Worm (Caenorhabditis elegans) whole organism, L2 larva: ENCODE data around the gene F58E6.6.
A peak's percentile ranks its signal among the peaks of the same experiment; 100 is the strongest.

Experiments used
- C34F6.9 ChIP-seq: fragments of 150-350 bp; optimal IDR thresholded peaks from 2 replicates; lab custom pipeline; 2014; ENCODE audit warnings: missing biosample characterization, missing genetic modification characterization
- F13H6.1 ChIP-seq: sonication (generic microtip); optimal IDR thresholded peaks from 2 replicates; lab custom pipeline; 2016; ENCODE audit warnings: missing genetic modification characterization, missing compliant biosample characterization
- aly-2 ChIP-seq: fragments of 150-350 bp; optimal IDR thresholded peaks from 2 replicates; lab custom pipeline; 2014; ENCODE audit warnings: missing biosample characterization, missing genetic modification characterization
- blmp-1 ChIP-seq: sonication (generic microtip); optimal IDR thresholded peaks from 2 replicates; lab custom pipeline; 2017; ENCODE audit warnings: missing genetic modification characterization, mild to moderate bottlenecking, missing compliant biosample characterization, antibody characterized with exemption, moderate library complexity; ENCODE audit not compliant: insufficient read depth
- ceh-16 ChIP-seq: fragments of 150-350 bp; optimal IDR thresholded peaks from 2 replicates; lab custom pipeline; 2014; ENCODE audit warnings: missing biosample characterization, missing genetic modification characterization
- ceh-82 ChIP-seq: fragments of 150-350 bp; optimal IDR thresholded peaks from 2 replicates; lab custom pipeline; 2014; ENCODE audit warnings: missing biosample characterization, missing genetic modification characterization
- crh-2 ChIP-seq: sonication (generic microtip); optimal IDR thresholded peaks from 2 replicates; lab custom pipeline; 2017; ENCODE audit warnings: missing biosample characterization, missing genetic modification characterization
- egl-27 ChIP-seq: sonication (generic microtip); optimal IDR thresholded peaks from 3 replicates; lab custom pipeline; 2017; ENCODE audit warnings: missing biosample characterization, missing genetic modification reagents, missing genetic modification characterization
- elt-1 ChIP-seq: fragments of 150-350 bp; optimal IDR thresholded peaks from 2 replicates; lab custom pipeline; 2014; ENCODE audit warnings: missing biosample characterization, missing genetic modification characterization
- fos-1 ChIP-seq: fragments of 150-350 bp; optimal IDR thresholded peaks from 2 replicates; lab custom pipeline; 2014; ENCODE audit warnings: missing biosample characterization, missing genetic modification characterization
- lin-13 ChIP-seq: fragments of 150-350 bp; optimal IDR thresholded peaks from 2 replicates; lab custom pipeline; 2014; ENCODE audit warnings: missing biosample characterization, missing genetic modification reagents, missing genetic modification characterization
- lin-39 ChIP-seq: fragments of 150-350 bp; optimal IDR thresholded peaks from 2 replicates; lab custom pipeline; 2014; ENCODE audit warnings: missing biosample characterization, missing genetic modification reagents, missing genetic modification characterization
- lsy-2 ChIP-seq, 2 experiments: fragments of 150-350 bp in 1 of 2; sonication (generic microtip) in 1 of 2; optimal IDR thresholded peaks; 2 replicates each; lab custom pipeline; 2014 to 2017; ENCODE audit warnings: missing biosample characterization in 2 of 2, missing genetic modification characterization in 2 of 2
- nhr-10 ChIP-seq: sonication (generic microtip); optimal IDR thresholded peaks from 2 replicates; lab custom pipeline; 2017; ENCODE audit warnings: missing biosample characterization, missing genetic modification characterization
- nhr-11 ChIP-seq: fragments of 150-350 bp; optimal IDR thresholded peaks from 2 replicates; lab custom pipeline; 2014; ENCODE audit warnings: missing biosample characterization, missing genetic modification characterization
- nhr-12 ChIP-seq: fragments of 150-350 bp; optimal IDR thresholded peaks from 2 replicates; lab custom pipeline; 2014; ENCODE audit warnings: missing biosample characterization, missing genetic modification characterization
- nhr-23 ChIP-seq: fragments of 150-350 bp; optimal IDR thresholded peaks from 2 replicates; lab custom pipeline; 2014; ENCODE audit warnings: missing biosample characterization, missing genetic modification reagents, missing genetic modification characterization
- nhr-237 ChIP-seq: fragments of 150-350 bp; optimal IDR thresholded peaks from 2 replicates; lab custom pipeline; 2014; ENCODE audit warnings: missing biosample characterization, missing genetic modification characterization
- nhr-25 ChIP-seq: fragments of 150-350 bp; sonication (generic microtip); optimal IDR thresholded peaks from 3 replicates; lab custom pipeline; 2014; ENCODE audit warnings: missing biosample characterization, missing genetic modification characterization
- nhr-6 ChIP-seq: fragments of 150-350 bp; optimal IDR thresholded peaks from 2 replicates; lab custom pipeline; 2014; ENCODE audit warnings: missing biosample characterization, missing genetic modification characterization
- peb-1 ChIP-seq: fragments of 150-350 bp; optimal IDR thresholded peaks from 2 replicates; lab custom pipeline; 2014; ENCODE audit warnings: missing biosample characterization, missing genetic modification characterization
- sem-4 ChIP-seq: fragments of 150-350 bp; optimal IDR thresholded peaks from 2 replicates; lab custom pipeline; 2014; ENCODE audit warnings: missing biosample characterization, missing genetic modification reagents, missing genetic modification characterization
- skn-1 ChIP-seq: sonication (generic microtip); optimal IDR thresholded peaks from 2 replicates; lab custom pipeline; 2017; ENCODE audit warnings: missing biosample characterization, missing genetic modification characterization
- sma-3 ChIP-seq: sonication (generic microtip); optimal IDR thresholded peaks from 2 replicates; lab custom pipeline; 2016; ENCODE audit warnings: missing genetic modification reagents, missing genetic modification characterization, missing compliant biosample characterization
- sma-9 ChIP-seq, 2 experiments: fragments of 150-350 bp in 1 of 2; sonication (generic microtip) in 1 of 2; optimal IDR thresholded peaks; 2 replicates each; lab custom pipeline; 2014 to 2016; ENCODE audit warnings: missing genetic modification characterization in 2 of 2, mild to moderate bottlenecking in 1 of 2, missing biosample characterization in 1 of 2, missing compliant biosample characterization in 1 of 2, missing genetic modification reagents in 1 of 2, moderate library complexity in 1 of 2
- snpc-4 ChIP-seq: fragments of 150-350 bp; optimal IDR thresholded peaks from 2 replicates; lab custom pipeline; 2014; ENCODE audit warnings: missing biosample characterization, missing genetic modification characterization
- unc-39 ChIP-seq: fragments of 150-350 bp; optimal IDR thresholded peaks from 2 replicates; lab custom pipeline; 2014; ENCODE audit warnings: missing biosample characterization, missing genetic modification characterization
- unc-62 ChIP-seq: fragments of 150-350 bp; optimal IDR thresholded peaks from 2 replicates; lab custom pipeline; 2014; ENCODE audit warnings: missing biosample characterization, missing genetic modification reagents, missing genetic modification characterization
- zag-1 ChIP-seq: fragments of 150-350 bp; optimal IDR thresholded peaks from 2 replicates; lab custom pipeline; 2014; ENCODE audit warnings: missing biosample characterization, missing genetic modification characterization
- ztf-11 ChIP-seq: sonication (generic microtip); optimal IDR thresholded peaks from 2 replicates; lab custom pipeline; 2017; ENCODE audit warnings: missing biosample characterization, missing genetic modification characterization
- ztf-4 ChIP-seq: fragments of 150-350 bp; optimal IDR thresholded peaks from 2 replicates; lab custom pipeline; 2014; ENCODE audit warnings: missing biosample characterization, missing genetic modification characterization

F58E6.6 gene

DNA sequence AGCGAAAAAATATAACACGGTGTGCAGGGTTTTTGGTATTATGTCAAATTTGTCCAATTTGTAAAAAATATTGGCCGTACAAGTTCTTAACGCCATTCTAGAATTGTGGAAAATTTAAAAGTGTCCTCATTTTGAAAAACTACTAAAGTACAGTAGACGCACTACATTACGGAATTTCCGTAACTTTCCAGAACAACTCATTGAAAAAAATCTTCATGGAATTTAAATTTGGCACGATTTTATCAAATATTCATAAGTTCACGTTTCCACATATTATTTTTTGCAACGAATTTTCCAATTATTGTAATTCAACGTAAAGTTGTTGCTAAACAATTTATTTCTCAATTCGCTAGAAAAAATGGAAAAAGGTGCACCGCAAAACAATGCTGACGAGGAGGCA is 37.9 kb downstream of the F58E6.6 start, which contains the start of gene F40F9.3:
F40F9.3 (plus strand) TSS at position 301 of the 400 bp plus-strand sequence.
- no peak for TF ChIP-seq elt-1 (tag; lab: Kevin White, UChicago)
- no peak for TF ChIP-seq C34F6.9
- no peak for TF ChIP-seq unc-62 (GFP tag; lab: Kevin White, UChicago)
- no peak for TF ChIP-seq aly-2 (tag; lab: Kevin White, UChicago)
- no peak for TF ChIP-seq zag-1 (tag; lab: Kevin White, UChicago)
- TF ChIP-seq nhr-10 (tag; lab: Kevin White, UChicago) = no peak
- no peak for TF ChIP-seq egl-27 (tag; lab: Kevin White, UChicago)
- TF ChIP-seq blmp-1 (tag; lab: Kevin White, UChicago) = no peak
- no peak for TF ChIP-seq nhr-23 (tag; lab: Kevin White, UChicago)
- no peak for TF ChIP-seq lin-39 (tag; lab: Kevin White, UChicago)
- TF ChIP-seq lin-13 = no peak
- TF ChIP-seq nhr-237 (tag; lab: Kevin White, UChicago) = no peak
- TF ChIP-seq, all 48 proteins: peak for 0

- TF ChIP-seq nhr-10 (tag; lab: Kevin White, UChicago) (no peak), nhr-25 (tag; lab: Kevin White, UChicago) (no peak), nhr-12 (tag; lab: Kevin White, UChicago) (no peak), lsy-2 (tag; optimal IDR thresholded peaks at IDR 0.05; lab: Kevin White, UChicago) (no peak), blmp-1 (tag; lab: Kevin White, UChicago) (no peak), C34F6.9 (no peak), fos-1 (tag; lab: Kevin White, UChicago) (no peak), sma-9 (GFP tag; optimal IDR thresholded peaks at IDR 0.05; lab: Kevin White, UChicago) (no peak), sma-9 (tag; optimal IDR thresholded peaks at IDR 0.05; lab: Kevin White, UChicago) (no peak), ztf-4 (no peak), peb-1 (tag; lab: Kevin White, UChicago) (no peak), sem-4 (no peak), nhr-237 (tag; lab: Kevin White, UChicago) (no peak), ceh-16 (tag; lab: Kevin White, UChicago) (no peak), unc-39 (tag; lab: Kevin White, UChicago) (no peak), F13H6.1 (tag; lab: Kevin White, UChicago) (no peak), snpc-4 (tag; lab: Kevin White, UChicago) (no peak), sma-3 (GFP tag; lab: Kevin White, UChicago) (no peak), ceh-82 (no peak)
These were observed 39.3 kb downstream of the F58E6.6 start, which contains the start of gene F40F9.10 for ce11 chrV:9713532-9713931. F40F9.10 (minus strand) TSS chrV:9713632.

DNA sequence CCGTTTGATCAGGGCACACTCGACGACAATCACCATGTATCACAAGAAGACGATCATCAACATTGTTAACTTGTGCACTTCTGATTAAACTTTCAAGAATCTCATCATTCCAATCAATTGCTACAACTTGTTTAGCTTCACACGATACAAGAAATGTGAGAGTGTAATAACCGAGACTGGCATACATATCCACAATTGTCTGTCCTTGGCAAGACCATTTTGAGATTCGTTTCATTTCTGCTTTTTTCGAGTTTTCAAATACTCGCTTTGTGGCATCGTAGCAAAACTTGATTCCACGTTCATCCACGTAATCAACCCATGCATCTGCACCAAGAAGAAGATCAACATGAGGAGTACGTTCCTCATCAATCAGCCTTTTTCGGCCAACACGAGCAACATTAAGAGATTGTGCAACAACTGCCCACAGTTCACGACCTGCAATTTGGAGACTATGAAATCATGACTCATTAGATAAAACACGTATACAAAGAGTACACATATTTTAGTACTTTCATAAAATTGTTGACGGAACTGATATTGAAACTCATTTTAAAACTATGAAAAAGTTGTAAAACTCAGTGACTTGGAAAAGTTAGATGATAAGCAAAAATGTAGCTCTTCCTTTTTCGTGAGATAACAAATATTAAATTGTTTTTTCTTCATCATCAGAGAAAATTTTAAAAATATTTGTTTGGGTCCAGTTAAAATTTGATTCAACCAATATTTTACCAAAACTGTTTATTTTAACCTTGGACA is 40.2 kb downstream of the F58E6.6 start:
- TF ChIP-seq fos-1 (tag; lab: Kevin White, UChicago) (peak; percentile 80), lin-39 (tag; lab: Kevin White, UChicago) (no peak)

DNA sequence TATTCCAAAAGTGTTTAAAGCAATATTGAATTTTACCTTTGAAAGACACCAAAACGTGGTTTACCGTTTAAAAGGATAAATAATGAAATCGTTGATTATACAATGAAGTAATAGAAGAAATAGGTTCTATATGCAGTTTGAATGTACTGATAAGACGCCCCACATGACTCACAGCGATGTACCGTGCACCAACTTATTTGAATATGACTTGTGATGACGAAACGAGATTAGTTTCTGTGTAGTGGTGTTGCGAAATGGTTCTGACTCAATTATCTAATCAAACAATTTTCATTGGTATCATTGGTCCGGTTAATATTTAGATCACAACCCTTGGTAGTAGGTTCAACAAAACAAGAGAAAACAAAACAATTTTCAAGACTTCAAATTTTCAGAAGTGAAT is 41.6 kb downstream of the F58E6.6 start:
- TF ChIP-seq fos-1 (tag; lab: Kevin White, UChicago) = peak; percentile 92
- peak; percentile 21 for TF ChIP-seq crh-2
- TF ChIP-seq nhr-11 (tag; lab: Kevin White, UChicago) = no peak
- no peak for TF ChIP-seq skn-1 (tag; lab: Kevin White, UChicago)

- TF ChIP-seq ceh-82 = no peak
- TF ChIP-seq fos-1 (tag; lab: Kevin White, UChicago) = peak; percentile 83
- TF ChIP-seq, all 48 proteins: peak for 1
These were observed 43.1 kb downstream of the F58E6.6 start, which contains the start of gene tag-120 for ce11 chrV:9709747-9710146. tag-120 (minus strand) TSS chrV:9709814.

- TF ChIP-seq peb-1 (tag; lab: Kevin White, UChicago) (no peak), sma-3 (GFP tag; lab: Kevin White, UChicago) (no peak), F13H6.1 (tag; lab: Kevin White, UChicago) (no peak), fos-1 (tag; lab: Kevin White, UChicago) (no peak), lsy-2 (tag; optimal IDR thresholded peaks at IDR 0.05; lab: Kevin White, UChicago) (no peak), ztf-11 (tag; lab: Kevin White, UChicago) (no peak), sem-4 (no peak), ceh-16 (tag; lab: Kevin White, UChicago) (no peak), nhr-12 (tag; lab: Kevin White, UChicago) (no peak), sma-9 (GFP tag; optimal IDR thresholded peaks at IDR 0.05; lab: Kevin White, UChicago) (no peak), sma-9 (tag; optimal IDR thresholded peaks at IDR 0.05; lab: Kevin White, UChicago) (no peak), nhr-6 (tag; lab: Kevin White, UChicago) (no peak), aly-2 (tag; lab: Kevin White, UChicago) (no peak)
These were observed 46.2 kb downstream of the F58E6.6 start for ce11 chrV:9706592-9706991.
